Fruit fly (Drosophila melanogaster) whole organism, embryonic: ENCODE data around the gene CG42272.

ENCODE experiments used
- B-H2 ChIP-seq: fragments of 200-800 bp; sonication (Bioruptor generic); optimal IDR thresholded peaks from 2 replicates; lab custom pipeline; 2018; ENCODE audit warnings: missing biosample characterization, mild to moderate bottlenecking, missing genetic modification characterization
- CG10565 ChIP-seq: fragments of 200-800 bp; sonication (Bioruptor generic); optimal IDR thresholded peaks from 3 replicates; lab custom pipeline; 2016; ENCODE audit warnings: missing biosample characterization, mild to moderate bottlenecking, missing genetic modification characterization
- CG11456 ChIP-seq: fragments of 200-800 bp; sonication (Bioruptor generic); IDR thresholded peaks from 3 replicates; pipeline ENCODE4 v1.3.6; 2022; ENCODE audit warnings: missing biosample characterization, missing genetic modification characterization
- CG12219 ChIP-seq: fragments of 200-800 bp; sonication (Bioruptor generic); optimal IDR thresholded peaks from 3 replicates; lab custom pipeline; 2018; ENCODE audit warnings: missing biosample characterization, mild to moderate bottlenecking, missing genetic modification characterization
- CG12391 ChIP-seq: fragments of 200-800 bp; sonication (Bioruptor generic); optimal IDR thresholded peaks from 3 replicates; lab custom pipeline; 2018; ENCODE audit warnings: missing biosample characterization, mild to moderate bottlenecking, missing genetic modification characterization, moderate library complexity
- CG14710 ChIP-seq: fragments of 200-800 bp; sonication (Bioruptor generic); optimal IDR thresholded peaks from 3 replicates; lab custom pipeline; 2019; ENCODE audit warnings: missing biosample characterization, mild to moderate bottlenecking, missing genetic modification characterization, moderate library complexity
- CG16813 ChIP-seq: fragments of 200-800 bp; sonication (Bioruptor generic); IDR thresholded peaks from 3 replicates; pipeline ENCODE4 v1.3.6; 2022; ENCODE audit warnings: missing biosample characterization, missing genetic modification characterization; ENCODE audit not compliant: partially characterized antibody
- CG17359 ChIP-seq: fragments of 200-800 bp; sonication (Bioruptor generic); optimal IDR thresholded peaks from 3 replicates; lab custom pipeline; 2018; ENCODE audit warnings: missing biosample characterization, mild to moderate bottlenecking, missing genetic modification characterization, moderate library complexity
- CG17829 ChIP-seq: fragments of 200-800 bp; optimal IDR thresholded peaks from 2 replicates; lab custom pipeline; 2019; ENCODE audit warnings: missing biosample characterization, mild to moderate bottlenecking, missing genetic modification characterization, moderate library complexity
- CG18011 ChIP-seq: fragments of 200-800 bp; sonication (Bioruptor generic); optimal IDR thresholded peaks from 2 replicates; lab custom pipeline; 2017; ENCODE audit warnings: missing biosample characterization, missing genetic modification characterization, mild to moderate bottlenecking, moderate library complexity, missing genotype
- CG3281 ChIP-seq: fragments of 200-800 bp; sonication (Bioruptor generic); optimal IDR thresholded peaks from 3 replicates; lab custom pipeline; 2017; ENCODE audit warnings: missing biosample characterization, mild to moderate bottlenecking, missing genetic modification characterization
- CG33213 ChIP-seq: fragments of 200-800 bp; sonication (Bioruptor generic); optimal IDR thresholded peaks from 3 replicates; lab custom pipeline; 2016; ENCODE audit warnings: missing biosample characterization, missing genetic modification characterization
- CG34224 ChIP-seq: fragments of 200-800 bp; sonication (Bioruptor generic); IDR thresholded peaks from 3 replicates; pipeline ENCODE4 v1.3.6; 2022; ENCODE audit warnings: missing biosample characterization, missing genetic modification characterization; ENCODE audit not compliant: partially characterized antibody
- CG42726 ChIP-seq: fragments of 200-800 bp; sonication (Bioruptor generic); IDR thresholded peaks from 2 replicates; pipeline ENCODE4 v1.3.6; 2022; ENCODE audit warnings: missing biosample characterization, missing genetic modification characterization; ENCODE audit not compliant: partially characterized antibody
- CG4282 ChIP-seq: fragments of 200-800 bp; sonication (Bioruptor generic); optimal IDR thresholded peaks from 2 replicates; lab custom pipeline; 2016; ENCODE audit warnings: missing biosample characterization, missing genetic modification characterization
- CG8290 ChIP-seq, 3 experiments: fragments of 200-800 bp; sonication (Bioruptor generic); optimal IDR thresholded peaks; 2 replicates each; lab custom pipeline; 2016 to 2019; ENCODE audit warnings: missing biosample characterization in 3 of 3, missing genetic modification characterization in 3 of 3, mild to moderate bottlenecking in 2 of 3, moderate library complexity in 1 of 3
- CG9932 ChIP-seq: fragments of 200-800 bp; sonication (Bioruptor generic); IDR thresholded peaks from 2 replicates; pipeline ENCODE4 v1.3.6; 2022; ENCODE audit warnings: missing biosample characterization, missing genetic modification characterization
- CrebB ChIP-seq: fragments of 200-800 bp; sonication (Bioruptor generic); optimal IDR thresholded peaks from 3 replicates; lab custom pipeline; 2018; ENCODE audit warnings: missing biosample characterization, mild to moderate bottlenecking, missing genetic modification characterization
- Dfd ChIP-seq, 2 experiments: fragments of >200 bp; optimal IDR thresholded peaks; 2 replicates each; lab custom pipeline; 2017; ENCODE audit warnings: missing biosample characterization in 2 of 2, missing genetic modification characterization in 2 of 2
- Dip3 ChIP-seq: fragments of 200-800 bp; sonication (Bioruptor generic); optimal IDR thresholded peaks from 3 replicates; lab custom pipeline; 2016; ENCODE audit warnings: missing biosample characterization, missing genetic modification characterization
- Dll ChIP-seq: fragments of 200-800 bp; sonication (Bioruptor generic); IDR thresholded peaks from 4 replicates; pipeline ENCODE4 v1.3.6; 2022; ENCODE audit warnings: missing biosample characterization, missing genetic modification characterization; ENCODE audit not compliant: partially characterized antibody
- Doc2 ChIP-seq: fragments of 200-800 bp; sonication (Bioruptor generic); IDR thresholded peaks from 2 replicates; pipeline ENCODE4 v1.3.6; 2022; ENCODE audit warnings: missing biosample characterization, missing genetic modification characterization
- Ets97D ChIP-seq: fragments of 200-800 bp; sonication (Bioruptor generic); optimal IDR thresholded peaks from 3 replicates; lab custom pipeline; 2016; ENCODE audit warnings: missing biosample characterization, missing genetic modification characterization
- Med ChIP-seq: fragments of 200-800 bp; sonication (Bioruptor generic); peaks from one replicate; lab custom pipeline; 2016; ENCODE audit warnings: missing biosample characterization, missing genetic modification characterization, mild to moderate bottlenecking, inconsistent platforms, moderate library complexity
- NK7.1 ChIP-seq: fragments of 200-800 bp; sonication (Bioruptor generic); optimal IDR thresholded peaks from 3 replicates; lab custom pipeline; 2016; ENCODE audit warnings: missing biosample characterization, missing genetic modification characterization
- Tbp ChIP-seq: fragments of >200 bp; optimal IDR thresholded peaks from 2 replicates; lab custom pipeline; 2018; ENCODE audit warnings: missing biosample characterization, missing genetic modification characterization
- ara ChIP-seq: fragments of 200-800 bp; sonication (Bioruptor generic); IDR thresholded peaks from 2 replicates; pipeline ENCODE4 v1.3.6; 2022; ENCODE audit warnings: missing biosample characterization, missing genetic modification characterization
- ash1 ChIP-seq: fragments of 200-800 bp; sonication (Bioruptor generic); optimal IDR thresholded peaks from 2 replicates; lab custom pipeline; 2018; ENCODE audit warnings: missing biosample characterization, mild to moderate bottlenecking, missing genetic modification characterization
- bbx ChIP-seq: fragments of 200-800 bp; sonication (Bioruptor generic); IDR thresholded peaks from 2 replicates; pipeline ENCODE4 v1.3.6; 2022; ENCODE audit warnings: missing biosample characterization, missing genetic modification characterization; ENCODE audit not compliant: partially characterized antibody
- bowl ChIP-seq: fragments of 200-800 bp; sonication (Bioruptor generic); IDR thresholded peaks from 2 replicates; pipeline ENCODE4 v1.3.6; 2022; ENCODE audit warnings: missing biosample characterization, missing genetic modification characterization
- br ChIP-seq: fragments of >200 bp; optimal IDR thresholded peaks from 2 replicates; lab custom pipeline; 2017
- bsh ChIP-seq, 2 experiments: fragments of 200-800 bp; sonication (Bioruptor generic); optimal IDR thresholded peaks; 2 replicates each; lab custom pipeline; 2017 to 2018; ENCODE audit warnings: mild to moderate bottlenecking in 2 of 2, missing biosample characterization in 2 of 2, missing genetic modification characterization in 2 of 2, moderate library complexity in 1 of 2
- cato ChIP-seq: fragments of 200-800 bp; sonication (Bioruptor generic); optimal IDR thresholded peaks from 2 replicates; lab custom pipeline; 2016; ENCODE audit warnings: missing biosample characterization, missing genetic modification characterization, borderline replicate concordance
- dysf ChIP-seq: fragments of 200-800 bp; sonication (Bioruptor generic); IDR thresholded peaks from 3 replicates; pipeline ENCODE4 v1.3.6; 2022; ENCODE audit warnings: missing biosample characterization, missing genetic modification characterization
- fru ChIP-seq: fragments of >200 bp; optimal IDR thresholded peaks from 2 replicates; lab custom pipeline; 2017
- lmd ChIP-seq: fragments of 200-800 bp; sonication (Bioruptor generic); IDR thresholded peaks from 2 replicates; pipeline ENCODE4 v1.3.6; 2022; ENCODE audit warnings: missing biosample characterization, missing genetic modification characterization
- mam ChIP-seq: fragments of 200-800 bp; sonication (Bioruptor generic); optimal IDR thresholded peaks from 3 replicates; lab custom pipeline; 2016; ENCODE audit warnings: missing biosample characterization, missing genetic modification characterization
- nmo ChIP-seq: fragments of 200-800 bp; sonication (Bioruptor generic); optimal IDR thresholded peaks from 2 replicates; lab custom pipeline; 2018; ENCODE audit warnings: missing biosample characterization, mild to moderate bottlenecking, missing genetic modification characterization, moderate library complexity
- p53 ChIP-seq: fragments of 200-800 bp; sonication (Bioruptor generic); optimal IDR thresholded peaks from 2 replicates; lab custom pipeline; 2016; ENCODE audit warnings: missing biosample characterization, missing genetic modification characterization
- phol ChIP-seq: fragments of 200-800 bp; sonication (Bioruptor generic); optimal IDR thresholded peaks from 3 replicates; lab custom pipeline; 2018; ENCODE audit warnings: missing biosample characterization, mild to moderate bottlenecking, missing genetic modification characterization, moderate library complexity
- repo ChIP-seq: fragments of 200-800 bp; sonication (Bioruptor generic); optimal IDR thresholded peaks from 2 replicates; lab custom pipeline; 2016; ENCODE audit warnings: missing biosample characterization, missing genetic modification characterization
- sd ChIP-seq: fragments of 200-800 bp; sonication (Bioruptor generic); optimal IDR thresholded peaks from 3 replicates; lab custom pipeline; 2018; ENCODE audit warnings: missing biosample characterization, mild to moderate bottlenecking, missing genetic modification characterization, moderate library complexity
- sens ChIP-seq: fragments of 200-800 bp; sonication (Bioruptor generic); peaks from one replicate; lab custom pipeline; 2016; ENCODE audit warnings: missing biosample characterization, missing genetic modification characterization
- slbo ChIP-seq: fragments of 200-800 bp; sonication (Bioruptor generic); IDR thresholded peaks from 2 replicates; pipeline ENCODE4 v1.3.6; 2022; ENCODE audit warnings: missing biosample characterization, missing genetic modification characterization
- slou ChIP-seq: fragments of 200-800 bp; sonication (Bioruptor generic); optimal IDR thresholded peaks from 3 replicates; lab custom pipeline; 2016; ENCODE audit warnings: missing biosample characterization, missing genetic modification characterization
- so ChIP-seq: fragments of 200-800 bp; sonication (Bioruptor generic); IDR thresholded peaks from 3 replicates; pipeline ENCODE4 v1.3.6; 2022; ENCODE audit warnings: missing biosample characterization, missing genetic modification characterization
- sr ChIP-seq: fragments of 200-800 bp; sonication (Bioruptor generic); IDR thresholded peaks from 3 replicates; pipeline ENCODE4 v1.3.6; 2022; ENCODE audit warnings: missing biosample characterization, missing genetic modification characterization
- tll ChIP-seq, 2 experiments: fragments of 200-800 bp in 1 of 2; fragments of >200 bp in 1 of 2; sonication (Bioruptor generic) in 1 of 2; optimal IDR thresholded peaks; 2 replicates each; lab custom pipeline; 2017 to 2019; ENCODE audit warnings: missing biosample characterization in 2 of 2, missing genetic modification characterization in 2 of 2, mild to moderate bottlenecking in 1 of 2, moderate library complexity in 1 of 2
- vvl ChIP-seq: fragments of 200-800 bp; sonication (Bioruptor generic); IDR thresholded peaks from 2 replicates; pipeline ENCODE4 v1.3.6; 2022; ENCODE audit warnings: missing biosample characterization, missing genetic modification characterization
- yki ChIP-seq: fragments of >200 bp; optimal IDR thresholded peaks from 3 replicates; lab custom pipeline; 2018
- zen ChIP-seq: fragments of 200-800 bp; sonication (Bioruptor generic); optimal IDR thresholded peaks from 3 replicates; lab custom pipeline; 2018; ENCODE audit warnings: missing biosample characterization, mild to moderate bottlenecking, missing genetic modification characterization, moderate library complexity
- zfh1 ChIP-seq: fragments of 200-800 bp; sonication (Bioruptor generic); IDR thresholded peaks from 3 replicates; pipeline ENCODE4 v1.3.6; 2022; ENCODE audit warnings: missing biosample characterization, missing genetic modification characterization

The CG42272 gene

DNA sequence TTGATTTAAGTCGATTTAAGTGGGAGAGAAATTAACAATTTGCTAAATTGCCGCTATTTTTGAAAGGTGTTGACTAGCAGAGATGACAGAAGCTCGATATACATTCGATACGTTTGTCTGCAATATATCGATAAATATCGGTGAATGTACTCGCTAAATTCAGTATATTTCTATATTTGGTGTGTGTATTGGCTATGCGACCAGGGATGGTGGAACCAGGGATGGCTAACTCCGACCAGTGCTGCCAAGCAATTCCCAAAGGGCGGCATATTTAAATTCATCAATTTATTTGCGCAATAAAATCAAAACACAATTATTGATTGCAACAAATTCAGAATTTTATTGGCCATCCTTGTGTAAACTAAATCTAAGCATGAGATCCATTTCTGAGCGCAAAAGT, 10.2 kb downstream of the CG42272 start, which contains the start of gene mad2 (continued):
- no peak for TF ChIP-seq CG3281 (GFP tag; lab: Kevin White, UChicago)
- no peak for TF ChIP-seq CG12219 (GFP tag; lab: Kevin White, UChicago)
- TF ChIP-seq mam: peak; percentile 19
- TF ChIP-seq Ets97D (GFP tag; lab: Kevin White, UChicago): peak; percentile 75
- no peak for TF ChIP-seq ara (GFP tag; lab: Robert Waterston, UW)
- TF ChIP-seq B-H2 (GFP tag; lab: Kevin White, UChicago): peak; percentile 45
- no peak for TF ChIP-seq CG9932 (GFP tag; lab: Robert Waterston, UW)
- TF ChIP-seq yki (lab: Kevin White, UChicago): no peak
- TF ChIP-seq fru (lab: Kevin White, UChicago): no peak
- no peak for TF ChIP-seq Dip3 (GFP tag; lab: Kevin White, UChicago)
- TF ChIP-seq CG16813 (GFP tag; lab: Robert Waterston, UW): peak; percentile 78
- TF ChIP-seq phol (tag; lab: Kevin White, UChicago): peak; percentile 41
- TF ChIP-seq nmo (GFP tag; lab: Kevin White, UChicago): peak; percentile 79
- TF ChIP-seq cato (GFP tag; lab: Kevin White, UChicago): no peak
- no peak for TF ChIP-seq dysf
- TF ChIP-seq zfh1 (GFP tag; lab: Robert Waterston, UW): 0 out of 3 replicates have a peak, but pooled peaks have one; percentile 21
- no peak for TF ChIP-seq CG17359 (tag; lab: Kevin White, UChicago)
- TF ChIP-seq zen (tag; lab: Kevin White, UChicago): peak; percentile 28
- TF ChIP-seq bbx (GFP tag; lab: Robert Waterston, UW): peak; percentile 59; the same call in 1 of the 2 replicates
- no peak for TF ChIP-seq ash1
- TF ChIP-seq sr (GFP tag; lab: Robert Waterston, UW): no peak
- TF ChIP-seq Tbp (GFP tag; lab: Kevin White, UChicago): no peak
- no peak for TF ChIP-seq Doc2 (GFP tag; lab: Robert Waterston, UW)
- TF ChIP-seq slbo (GFP tag; lab: Robert Waterston, UW): no peak
- peak; percentile 67 for TF ChIP-seq CG14710
- peak; percentile 70 for TF ChIP-seq Dll
- peak; percentile 3 for TF ChIP-seq sd (tag; lab: Kevin White, UChicago)
- no peak for TF ChIP-seq br (lab: Kevin White, UChicago)
- TF ChIP-seq CG10565 (GFP tag; lab: Kevin White, UChicago): no peak
- TF ChIP-seq CG4282 (GFP tag; lab: Kevin White, UChicago): no peak
- no peak for TF ChIP-seq slou (GFP tag; lab: Kevin White, UChicago)
- TF ChIP-seq CG18011 (GFP tag; lab: Kevin White, UChicago): no peak
- no peak for TF ChIP-seq repo
- no peak for TF ChIP-seq bowl (GFP tag; lab: Robert Waterston, UW)
- TF ChIP-seq tll (GFP tag; optimal IDR thresholded peaks at IDR 0.05; lab: Kevin White, UChicago): no peak
- peak; percentile 86 for TF ChIP-seq Med (GFP tag; lab: Kevin White, UChicago)
- TF ChIP-seq CrebB (tag; lab: Kevin White, UChicago): peak; percentile 33
- no peak for TF ChIP-seq NK7.1
- no peak for TF ChIP-seq Dfd (GFP tag; optimal IDR thresholded peaks at IDR 0.05; lab: Kevin White, UChicago)
- no peak for TF ChIP-seq so (GFP tag; lab: Robert Waterston, UW)
- peak; percentile 25 for TF ChIP-seq CG17829 (tag; lab: Kevin White, UChicago)
- no peak for TF ChIP-seq bsh (GFP tag; optimal IDR thresholded peaks at IDR 0.05; lab: Kevin White, UChicago)
- no peak for TF ChIP-seq lmd (GFP tag; lab: Robert Waterston, UW)
- TF ChIP-seq CG34224 (GFP tag; lab: Robert Waterston, UW): peak; percentile 74
- TF ChIP-seq CG11456: peak; percentile 20; the same call in 1 of the 3 replicates
- peak; percentile 40; the same call in 1 of the 2 replicates for TF ChIP-seq CG42726 (GFP tag; lab: Robert Waterston, UW)
- TF ChIP-seq CG33213: peak; percentile 66
- peak; percentile 24 for TF ChIP-seq sens (GFP tag; lab: Kevin White, UChicago)
- TF ChIP-seq CG8290 (GFP tag; optimal IDR thresholded peaks at IDR 0.05; lab: Kevin White, UChicago): no peak
- TF ChIP-seq CG8290 (tag; optimal IDR thresholded peaks at IDR 0.05; lab: Kevin White, UChicago): peak in 1 of 2 experiments; percentile 92
- TF ChIP-seq p53 (GFP tag; lab: Kevin White, UChicago): no peak
- TF ChIP-seq vvl: peak; percentile 34; the same call in 1 of the 2 replicates
- peak; percentile 49 for TF ChIP-seq CG12391
